Fruit fly (Drosophila melanogaster) whole organism, wandering third instar larva: Measurements from ENCODE around the gene CG13024.
A peak's percentile ranks its signal among the peaks of the same experiment; 100 is the strongest.

Source experiments
- Abd-B ChIP-seq: fragments of >200 bp; optimal IDR thresholded peaks from 2 replicates; lab custom pipeline; 2017; ENCODE audit warnings: missing biosample characterization, missing genetic modification characterization
- CG32264 ChIP-seq: fragments of 200-800 bp; sonication (Bioruptor generic); optimal IDR thresholded peaks from 2 replicates; lab custom pipeline; 2016; ENCODE audit warnings: missing biosample characterization, missing genetic modification characterization
- CrebA ChIP-seq: fragments of 200-800 bp; sonication (Bioruptor generic); optimal IDR thresholded peaks from 2 replicates; lab custom pipeline; 2016; ENCODE audit warnings: missing biosample characterization, mild to moderate bottlenecking, missing genetic modification characterization, borderline replicate concordance
- Dfd ChIP-seq: fragments of >200 bp; optimal IDR thresholded peaks from 2 replicates; lab custom pipeline; 2017; ENCODE audit warnings: missing biosample characterization, missing genetic modification characterization
- Dif ChIP-seq: fragments of 200-275, 200-300 bp; sonication (Bioruptor generic); optimal IDR thresholded peaks from 2 replicates; lab custom pipeline; 2018; ENCODE audit warnings: missing biosample characterization, missing genetic modification characterization; ENCODE audit not compliant: partially characterized antibody
- HLH106 ChIP-seq: fragments of 200-800 bp; optimal IDR thresholded peaks from 3 replicates; lab custom pipeline; 2019; ENCODE audit warnings: missing biosample characterization, mild to moderate bottlenecking, missing genetic modification characterization, moderate library complexity
- Hnf4 ChIP-seq: fragments of 200-800 bp; sonication (Bioruptor generic); optimal IDR thresholded peaks from 2 replicates; lab custom pipeline; 2016; ENCODE audit warnings: missing biosample characterization, mild to moderate bottlenecking, missing genetic modification characterization
- Hr78 ChIP-seq: fragments of >200 bp; optimal IDR thresholded peaks from 2 replicates; lab custom pipeline; 2017; ENCODE audit warnings: missing biosample characterization, missing genetic modification characterization
- Hr83 ChIP-seq: fragments of 200-300 bp; sonication (Bioruptor generic); optimal IDR thresholded peaks from 2 replicates; lab custom pipeline; 2016; ENCODE audit warnings: missing biosample characterization, mild to moderate bottlenecking, missing genetic modification characterization, moderate library complexity; ENCODE audit not compliant: poor library complexity, severe bottlenecking
- Myc ChIP-seq: fragments of >200 bp; optimal IDR thresholded peaks from 2 replicates; lab custom pipeline; 2017
- N ChIP-seq: fragments of >200 bp; optimal IDR thresholded peaks from 2 replicates; lab custom pipeline; 2018; ENCODE audit warnings: missing biosample characterization, missing external identifiers, missing genetic modification characterization
- OdsH ChIP-seq: fragments of 200-800 bp; sonication (Bioruptor generic); optimal IDR thresholded peaks from 2 replicates; lab custom pipeline; 2016; ENCODE audit warnings: missing biosample characterization, mild to moderate bottlenecking, missing genetic modification characterization
- Rel ChIP-seq, 2 experiments: fragments of 200-800 bp; sonication (Bioruptor generic) in 1 of 2; optimal IDR thresholded peaks; 2 replicates in 1 of 2; 3 replicates in 1 of 2; lab custom pipeline; 2016 to 2019; ENCODE audit warnings: mild to moderate bottlenecking in 2 of 2, missing biosample characterization in 2 of 2, missing genetic modification characterization in 2 of 2, moderate library complexity in 1 of 2
- Sp1 ChIP-seq: fragments of 200-800 bp; sonication (Bioruptor generic); optimal IDR thresholded peaks from 3 replicates; lab custom pipeline; 2019; ENCODE audit warnings: missing biosample characterization, mild to moderate bottlenecking, missing genetic modification characterization, moderate library complexity
- Vsx2 ChIP-seq: fragments of 200-300, 225-300 bp; sonication (Bioruptor generic); optimal IDR thresholded peaks from 2 replicates; lab custom pipeline; 2018; ENCODE audit warnings: missing biosample characterization, missing genetic modification characterization; ENCODE audit not compliant: partially characterized antibody
- br ChIP-seq: fragments of 200-800 bp; sonication (Bioruptor generic); optimal IDR thresholded peaks from 2 replicates; lab custom pipeline; 2016; ENCODE audit warnings: missing biosample characterization, missing genetic modification characterization
- brk ChIP-seq: fragments of 200-800 bp; sonication (Bioruptor generic); optimal IDR thresholded peaks from 2 replicates; lab custom pipeline; 2016; ENCODE audit warnings: missing biosample characterization, mild to moderate bottlenecking, missing genetic modification characterization
- dl ChIP-seq, 2 experiments: fragments of 175-275, 200-275 bp in 1 of 2; fragments of 200-275 bp in 1 of 2; sonication (Bioruptor generic); optimal IDR thresholded peaks; lab custom pipeline; 2018; ENCODE audit warnings: mild to moderate bottlenecking in 2 of 2, missing biosample characterization in 2 of 2, missing genetic modification characterization in 2 of 2, moderate library complexity in 2 of 2; ENCODE audit not compliant: partially characterized antibody in 2 of 2, insufficient read depth in 1 of 2
- dmrt93B ChIP-seq: fragments of 200-800 bp; sonication (Bioruptor generic); optimal IDR thresholded peaks from 2 replicates; lab custom pipeline; 2018; ENCODE audit warnings: missing biosample characterization, mild to moderate bottlenecking, missing genetic modification characterization
- dsf ChIP-seq: sonication (Bioruptor generic); optimal IDR thresholded peaks from 2 replicates; lab custom pipeline; 2016; ENCODE audit warnings: missing biosample characterization, missing genetic modification characterization, borderline replicate concordance
- ey ChIP-seq: fragments of 200-800 bp; sonication (Bioruptor generic); optimal IDR thresholded peaks from 2 replicates; lab custom pipeline; 2016; ENCODE audit warnings: missing biosample characterization, missing genetic modification characterization
- foxo ChIP-seq, 2 experiments: fragments of 200-800 bp; sonication (Bioruptor generic); optimal IDR thresholded peaks; 2 replicates in 1 of 2; 3 replicates in 1 of 2; lab custom pipeline; 2016 to 2017; ENCODE audit warnings: missing biosample characterization in 2 of 2, missing genetic modification characterization in 2 of 2
- fru ChIP-seq: fragments of 200-800 bp; sonication (Bioruptor generic); optimal IDR thresholded peaks from 3 replicates; lab custom pipeline; 2016; ENCODE audit warnings: missing biosample characterization, mild to moderate bottlenecking, missing genetic modification characterization
- jim ChIP-seq: fragments of 175-275, 200-325 bp; sonication (Bioruptor generic); optimal IDR thresholded peaks from 2 replicates; lab custom pipeline; 2016; ENCODE audit warnings: missing biosample characterization, mild to moderate bottlenecking, missing genetic modification characterization
- lola ChIP-seq: fragments of >200 bp; optimal IDR thresholded peaks from 2 replicates; lab custom pipeline; 2017; ENCODE audit warnings: missing biosample characterization, missing genetic modification characterization
- pan ChIP-seq: fragments of >200 bp; optimal IDR thresholded peaks from 2 replicates; lab custom pipeline; 2017
- psq ChIP-seq: fragments of 200-800 bp; sonication (Bioruptor generic); optimal IDR thresholded peaks from 3 replicates; lab custom pipeline; 2017; ENCODE audit warnings: missing biosample characterization, mild to moderate bottlenecking, missing genetic modification characterization, moderate library complexity
- rgr ChIP-seq: fragments of 200-800 bp; sonication (Bioruptor generic); optimal IDR thresholded peaks from 3 replicates; lab custom pipeline; 2016; ENCODE audit warnings: missing biosample characterization, mild to moderate bottlenecking, missing genetic modification characterization
- sage ChIP-seq: fragments of 200-800 bp; sonication (Bioruptor generic); optimal IDR thresholded peaks from 2 replicates; lab custom pipeline; 2016; ENCODE audit warnings: missing biosample characterization, mild to moderate bottlenecking, missing genetic modification characterization
- sv ChIP-seq: fragments of 200-800 bp; sonication (Bioruptor generic); optimal IDR thresholded peaks from 3 replicates; lab custom pipeline; 2016; ENCODE audit warnings: missing biosample characterization, missing genetic modification characterization
- tai ChIP-seq: sonication (Bioruptor generic); optimal IDR thresholded peaks from 2 replicates; lab custom pipeline; 2016; ENCODE audit warnings: missing biosample characterization, missing genetic modification characterization
- usp ChIP-seq: fragments of >200 bp; optimal IDR thresholded peaks from 2 replicates; lab custom pipeline; 2017; ENCODE audit warnings: missing biosample characterization, missing genetic modification characterization

Gene CG13024

dm6 chr3L:16842952-16843351 lies 14.1 kb upstream of the CG13024 start:
- TF ChIP-seq Hr83 (GFP tag; lab: Kevin White, UChicago): no peak
- no peak for TF ChIP-seq Rel (GFP tag; optimal IDR thresholded peaks at IDR 0.05; lab: Kevin White, UChicago)
- TF ChIP-seq Rel (tag; optimal IDR thresholded peaks at IDR 0.05; lab: Kevin White, UChicago): no peak
- no peak for TF ChIP-seq ey (GFP tag; lab: Kevin White, UChicago)
- no peak for TF ChIP-seq br (GFP tag; lab: Kevin White, UChicago)
- no peak for TF ChIP-seq dsf (GFP tag; lab: Kevin White, UChicago)
- TF ChIP-seq OdsH: no peak
- TF ChIP-seq CG32264 (GFP tag; lab: Kevin White, UChicago): no peak
- no peak for TF ChIP-seq Hnf4
- TF ChIP-seq Hr78 (GFP tag; lab: Kevin White, UChicago): no peak
- no peak for TF ChIP-seq rgr
- TF ChIP-seq, all 38 proteins: peak for 0

- TF ChIP-seq CG32264 (GFP tag; lab: Kevin White, UChicago): no peak
- TF ChIP-seq rgr: peak; percentile 6
- TF ChIP-seq Rel (GFP tag; optimal IDR thresholded peaks at IDR 0.05; lab: Kevin White, UChicago): no peak
- TF ChIP-seq Rel (tag; optimal IDR thresholded peaks at IDR 0.05; lab: Kevin White, UChicago): peak; percentile 35
- TF ChIP-seq N (GFP tag; lab: Kevin White, UChicago): peak; percentile 78
These were observed 13.3 kb upstream of the CG13024 start, which contains the start of gene TSG101 for dm6 chr3L:16842087-16842567. TSS of gene TSG101 (plus strand) at chr3L:16842294.

dm6 chr3L:16840540-16840939 lies 11.7 kb upstream of the CG13024 start:
- TF ChIP-seq rgr: no peak
- no peak for TF ChIP-seq lola
- TF ChIP-seq dl (GFP tag; optimal IDR thresholded peaks at IDR 0.05; lab: Kevin White, UChicago; ENCODE audit: insufficient read depth in 1 of 2, partially characterized antibody in 2 of 2): no peak
- TF ChIP-seq sage (GFP tag; lab: Kevin White, UChicago): no peak
- no peak for TF ChIP-seq Sp1 (GFP tag; lab: Kevin White, UChicago)
- TF ChIP-seq Dfd (GFP tag; lab: Kevin White, UChicago): no peak
- no peak for TF ChIP-seq HLH106 (tag; lab: Kevin White, UChicago)
- TF ChIP-seq ey (GFP tag; lab: Kevin White, UChicago): no peak
- TF ChIP-seq tai (GFP tag; lab: Kevin White, UChicago): no peak
- TF ChIP-seq usp: no peak
- TF ChIP-seq dmrt93B: no peak
- no peak for TF ChIP-seq Hr83 (GFP tag; lab: Kevin White, UChicago)
- TF ChIP-seq Myc: no peak
- no peak for TF ChIP-seq jim (GFP tag; lab: Kevin White, UChicago)
- no peak for TF ChIP-seq pan (lab: Kevin White, UChicago)

- TF ChIP-seq Hnf4 (no peak), OdsH (no peak), sv (GFP tag; lab: Kevin White, UChicago) (no peak), pan (lab: Kevin White, UChicago) (no peak), Rel (GFP tag; optimal IDR thresholded peaks at IDR 0.05; lab: Kevin White, UChicago) (no peak), Rel (tag; optimal IDR thresholded peaks at IDR 0.05; lab: Kevin White, UChicago) (no peak), Hr83 (GFP tag; lab: Kevin White, UChicago) (no peak), dmrt93B (no peak), Dif (GFP tag; lab: Kevin White, UChicago) (no peak), usp (no peak)
These were observed 7.9 kb upstream of the CG13024 start for dm6 chr3L:16836732-16837131.

- TF ChIP-seq foxo (GFP tag; optimal IDR thresholded peaks at IDR 0.05; lab: Kevin White, UChicago): no peak
- TF ChIP-seq Hr78 (GFP tag; lab: Kevin White, UChicago): no peak
- TF ChIP-seq rgr: no peak
- no peak for TF ChIP-seq Myc
- TF ChIP-seq usp: no peak
- TF ChIP-seq dl (GFP tag; optimal IDR thresholded peaks at IDR 0.05; lab: Kevin White, UChicago; ENCODE audit: insufficient read depth in 1 of 2, partially characterized antibody in 2 of 2): no peak
- TF ChIP-seq HLH106 (tag; lab: Kevin White, UChicago): no peak
- TF ChIP-seq Vsx2 (GFP tag; lab: Kevin White, UChicago): no peak
- TF ChIP-seq Abd-B (GFP tag; lab: Kevin White, UChicago): no peak
These were observed 1.1 kb upstream of the CG13024 start for dm6 chr3L:16829983-16830382.

dm6 chr3L:16825195-16825594 lies 3.7 kb downstream of the CG13024 start:
- TF ChIP-seq HLH106 (tag; lab: Kevin White, UChicago): no peak
- no peak for TF ChIP-seq CG32264 (GFP tag; lab: Kevin White, UChicago)
- no peak for TF ChIP-seq sv (GFP tag; lab: Kevin White, UChicago)
- no peak for TF ChIP-seq usp
- no peak for TF ChIP-seq br (GFP tag; lab: Kevin White, UChicago)
- TF ChIP-seq Abd-B (GFP tag; lab: Kevin White, UChicago): no peak
- no peak for TF ChIP-seq Dfd (GFP tag; lab: Kevin White, UChicago)
- no peak for TF ChIP-seq fru (GFP tag; lab: Kevin White, UChicago)
- no peak for TF ChIP-seq Myc
- TF ChIP-seq Rel (GFP tag; optimal IDR thresholded peaks at IDR 0.05; lab: Kevin White, UChicago): no peak
- TF ChIP-seq Rel (tag; optimal IDR thresholded peaks at IDR 0.05; lab: Kevin White, UChicago): no peak
- TF ChIP-seq dsf (GFP tag; lab: Kevin White, UChicago): no peak
- no peak for TF ChIP-seq pan (lab: Kevin White, UChicago)
- TF ChIP-seq brk (GFP tag; lab: Kevin White, UChicago): no peak
- no peak for TF ChIP-seq psq (GFP tag; lab: Kevin White, UChicago)
- no peak for TF ChIP-seq CrebA (GFP tag; lab: Kevin White, UChicago)
